Worm (Caenorhabditis elegans): Measurements from ENCODE around the gene nhr-40.

DNA sequence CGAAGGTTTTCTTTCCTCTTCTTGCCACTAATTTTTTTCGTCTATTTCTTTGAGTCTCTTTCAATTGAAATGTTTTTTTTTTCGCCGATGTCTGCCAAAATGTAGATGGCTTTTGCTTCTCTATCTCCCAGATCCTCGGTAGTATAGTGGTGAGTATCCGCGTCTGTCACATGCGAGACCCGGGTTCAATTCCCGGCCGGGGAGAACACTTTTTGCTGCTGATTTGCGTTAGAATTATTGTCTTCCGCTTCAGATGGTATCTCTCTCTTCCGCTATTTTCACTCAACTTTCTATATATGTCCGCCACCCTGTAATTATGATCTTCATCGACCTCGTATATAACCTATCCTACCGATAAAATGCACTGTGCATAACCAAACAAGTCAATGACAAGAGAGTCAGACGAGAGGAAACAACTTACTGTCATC is 40.4 kb upstream of the nhr-40 start:
- TF ChIP-seq cog-1 (tag; optimal IDR thresholded peaks at IDR 0.05), result peak; percentile 43
- peak; percentile 79 for TF ChIP-seq klf-2 (GFP tag; conservative IDR thresholded peaks at IDR 0.05)
- peak; percentile 65 for TF ChIP-seq ref-1 (GFP tag; conservative IDR thresholded peaks at IDR 0.05)

Measured in whole organism, midembryonic.